Fruit fly (Drosophila melanogaster) whole organism, embryonic: ENCODE measurements around the gene Gdh.
A peak's percentile ranks its signal among the peaks of the same experiment; 100 is the strongest.

Experiments
- Atf-2 ChIP-seq: fragments of 200-800 bp; sonication (Bioruptor generic); optimal IDR thresholded peaks from 2 replicates; lab custom pipeline; 2016; ENCODE audit warnings: missing biosample characterization, missing genetic modification characterization
- CG14965 ChIP-seq: fragments of 200-800 bp; sonication (Bioruptor generic); optimal IDR thresholded peaks from 2 replicates; lab custom pipeline; 2016; ENCODE audit warnings: missing biosample characterization, missing genetic modification characterization, borderline replicate concordance
- CG15011 ChIP-seq: fragments of 200-800 bp; sonication (Bioruptor generic); optimal IDR thresholded peaks from 3 replicates; lab custom pipeline; 2018; ENCODE audit warnings: missing biosample characterization, mild to moderate bottlenecking, missing genetic modification characterization
- CG15514 ChIP-seq: fragments of 200-800 bp; sonication (Bioruptor generic); optimal IDR thresholded peaks from 3 replicates; lab custom pipeline; 2017; ENCODE audit warnings: missing biosample characterization, missing genetic modification characterization, mild to moderate bottlenecking, moderate library complexity, missing genetic modification reagents
- CG16815 ChIP-seq: fragments of 200-800 bp; sonication (Bioruptor generic); optimal IDR thresholded peaks from 3 replicates; lab custom pipeline; 2017; ENCODE audit warnings: missing biosample characterization, mild to moderate bottlenecking, missing genetic modification characterization
- CG2129 ChIP-seq: fragments of 200-800 bp; sonication (Bioruptor generic); IDR thresholded peaks from 2 replicates; pipeline ENCODE4 v1.3.6; 2022; ENCODE audit warnings: missing biosample characterization, missing genetic modification characterization; ENCODE audit not compliant: partially characterized antibody
- CG2712 ChIP-seq: fragments of 200-800 bp; optimal IDR thresholded peaks from 3 replicates; lab custom pipeline; 2019; ENCODE audit warnings: missing biosample characterization, mild to moderate bottlenecking, missing genetic modification characterization, moderate library complexity
- CG32532 ChIP-seq: fragments of 200-800 bp; sonication (Bioruptor generic); IDR thresholded peaks from 2 replicates; pipeline ENCODE4 v1.3.6; 2022; ENCODE audit warnings: missing biosample characterization, missing genetic modification characterization
- CG33213 ChIP-seq: fragments of 200-800 bp; sonication (Bioruptor generic); optimal IDR thresholded peaks from 3 replicates; lab custom pipeline; 2016; ENCODE audit warnings: missing biosample characterization, missing genetic modification characterization
- CG3726 ChIP-seq: fragments of 200-800 bp; sonication (Bioruptor generic); IDR thresholded peaks from 3 replicates; pipeline ENCODE4, ENCODE4 v1.3.6; 2022; ENCODE audit warnings: missing biosample characterization, missing genetic modification characterization
- CG4404 ChIP-seq: fragments of 200-800 bp; sonication (Bioruptor generic); IDR thresholded peaks from 2 replicates; pipeline ENCODE4 v1.3.6; 2022; ENCODE audit warnings: missing biosample characterization, missing genetic modification characterization
- CG6175 ChIP-seq: fragments of 200-800 bp; sonication (Bioruptor generic); IDR thresholded peaks from 3 replicates; pipeline ENCODE4 v1.3.6; 2022; ENCODE audit warnings: missing biosample characterization, missing genetic modification characterization
- CG6689 ChIP-seq: fragments of 200-800 bp; sonication (Bioruptor generic); IDR thresholded peaks from 2 replicates; pipeline ENCODE4 v1.3.6; 2022; ENCODE audit warnings: missing biosample characterization, missing genetic modification characterization
- CG6791 ChIP-seq: fragments of 200-800 bp; sonication (Bioruptor generic); IDR thresholded peaks from 3 replicates; pipeline ENCODE4 v1.3.6; 2022; ENCODE audit warnings: missing biosample characterization, missing genetic modification characterization; ENCODE audit not compliant: partially characterized antibody
- CG7372 ChIP-seq: fragments of 200-800 bp; sonication (Bioruptor generic); IDR thresholded peaks from 2 replicates; pipeline ENCODE4 v1.3.6; 2022; ENCODE audit warnings: missing biosample characterization, missing genetic modification characterization
- CG7556 ChIP-seq: fragments of 200-800 bp; sonication (Bioruptor generic); optimal IDR thresholded peaks from 2 replicates; lab custom pipeline; 2017; ENCODE audit warnings: missing biosample characterization, mild to moderate bottlenecking, missing genetic modification characterization
- CG7987 ChIP-seq: fragments of 200-800 bp; sonication (Bioruptor generic); optimal IDR thresholded peaks from 2 replicates; lab custom pipeline; 2018; ENCODE audit warnings: missing biosample characterization, mild to moderate bottlenecking, missing genetic modification characterization, moderate library complexity
- CG8089 ChIP-seq: fragments of 200-800 bp; sonication (Bioruptor generic); optimal IDR thresholded peaks from 3 replicates; lab custom pipeline; 2016; ENCODE audit warnings: missing biosample characterization, missing genetic modification characterization
- CG9609 ChIP-seq: fragments of 200-800 bp; sonication (Bioruptor generic); optimal IDR thresholded peaks from 3 replicates; lab custom pipeline; 2016; ENCODE audit warnings: missing biosample characterization, missing genetic modification characterization
- CrebB ChIP-seq: fragments of 200-800 bp; sonication (Bioruptor generic); optimal IDR thresholded peaks from 3 replicates; lab custom pipeline; 2018; ENCODE audit warnings: missing biosample characterization, mild to moderate bottlenecking, missing genetic modification characterization
- D ChIP-seq, 2 experiments: fragments of 200-800 bp in 1 of 2; fragments of >200 bp in 1 of 2; sonication (Bioruptor generic) in 1 of 2; optimal IDR thresholded peaks; 2 replicates in 1 of 2; 3 replicates in 1 of 2; lab custom pipeline; 2017; ENCODE audit warnings: mild to moderate bottlenecking in 1 of 2, missing biosample characterization in 1 of 2, missing genetic modification characterization in 1 of 2, missing genetic modification reagents in 1 of 2
- Drgx ChIP-seq: fragments of 200-800 bp; sonication (Bioruptor generic); IDR thresholded peaks from 2 replicates; pipeline ENCODE4 v1.3.6; 2022; ENCODE audit warnings: missing biosample characterization, missing genetic modification characterization
- Eip74EF ChIP-seq, 2 experiments: fragments of 200-800 bp in 1 of 2; fragments of >200 bp in 1 of 2; sonication (Bioruptor generic) in 1 of 2; optimal IDR thresholded peaks; 2 replicates each; lab custom pipeline; 2017 to 2019; ENCODE audit warnings: missing biosample characterization in 2 of 2, missing genetic modification characterization in 2 of 2, mild to moderate bottlenecking in 1 of 2, moderate library complexity in 1 of 2
- Hsf ChIP-seq: fragments of 200-800 bp; sonication (Bioruptor generic); optimal IDR thresholded peaks from 3 replicates; lab custom pipeline; 2016; ENCODE audit warnings: missing biosample characterization, missing genetic modification characterization
- Neu2 ChIP-seq: fragments of 200-800 bp; sonication (Bioruptor generic); optimal IDR thresholded peaks from 3 replicates; lab custom pipeline; 2016; ENCODE audit warnings: missing biosample characterization, missing genetic modification characterization, borderline replicate concordance
- NfI ChIP-seq: fragments of 200-800 bp; sonication (Bioruptor generic); optimal IDR thresholded peaks from 3 replicates; lab custom pipeline; 2018; ENCODE audit warnings: missing biosample characterization, mild to moderate bottlenecking, missing genetic modification characterization, moderate library complexity
- Pdp1 ChIP-seq, 2 experiments: fragments of 200-800 bp; sonication (Bioruptor generic); optimal IDR thresholded peaks; 3 replicates each; lab custom pipeline; 2016; ENCODE audit warnings: missing biosample characterization in 2 of 2, missing genetic modification characterization in 2 of 2, mild to moderate bottlenecking in 1 of 2, moderate library complexity in 1 of 2
- YL-1 ChIP-seq: fragments of 200-800 bp; sonication (Bioruptor generic); optimal IDR thresholded peaks from 3 replicates; lab custom pipeline; 2017; ENCODE audit warnings: missing biosample characterization, mild to moderate bottlenecking, missing genetic modification characterization
- al ChIP-seq: fragments of 200-800 bp; sonication (Bioruptor generic); IDR thresholded peaks from 2 replicates; pipeline ENCODE4 v1.3.6; 2022; ENCODE audit warnings: missing biosample characterization, missing genetic modification characterization
- bsh ChIP-seq, 2 experiments: fragments of 200-800 bp; sonication (Bioruptor generic); optimal IDR thresholded peaks; 2 replicates each; lab custom pipeline; 2017 to 2018; ENCODE audit warnings: mild to moderate bottlenecking in 2 of 2, missing biosample characterization in 2 of 2, missing genetic modification characterization in 2 of 2, moderate library complexity in 1 of 2
- chn ChIP-seq: fragments of 200-800 bp; sonication (Bioruptor generic); optimal IDR thresholded peaks from 2 replicates; lab custom pipeline; 2016; ENCODE audit warnings: missing biosample characterization, missing genetic modification characterization
- danr ChIP-seq: fragments of 200-800 bp; sonication (Bioruptor generic); IDR thresholded peaks from 2 replicates; pipeline ENCODE4 v1.3.6; 2022; ENCODE audit warnings: missing biosample characterization, missing genetic modification characterization
- dati ChIP-seq: fragments of 200-800 bp; sonication (Bioruptor generic); IDR thresholded peaks from 2 replicates; pipeline ENCODE4 v1.3.6; 2022; ENCODE audit warnings: missing biosample characterization, missing genetic modification characterization
- en ChIP-seq: fragments of 200-800 bp; sonication (Bioruptor generic); optimal IDR thresholded peaks from 2 replicates; lab custom pipeline; 2016; ENCODE audit warnings: missing biosample characterization, missing genetic modification characterization
- fd96Cb ChIP-seq: fragments of 200-800 bp; sonication (Bioruptor generic); optimal IDR thresholded peaks from 2 replicates; lab custom pipeline; 2018; ENCODE audit warnings: missing biosample characterization, mild to moderate bottlenecking, missing genetic modification characterization, moderate library complexity
- grn ChIP-seq: fragments of 200-800 bp; sonication (Bioruptor generic); optimal IDR thresholded peaks from 3 replicates; lab custom pipeline; 2017; ENCODE audit warnings: missing biosample characterization, missing genetic modification characterization
- h ChIP-seq: fragments of >200 bp; optimal IDR thresholded peaks from 2 replicates; lab custom pipeline; 2017
- jumu ChIP-seq: fragments of 200-800 bp; sonication (Bioruptor generic); optimal IDR thresholded peaks from 3 replicates; lab custom pipeline; 2016; ENCODE audit warnings: missing biosample characterization, missing genetic modification characterization
- lbe ChIP-seq: fragments of 200-800 bp; sonication (Bioruptor generic); optimal IDR thresholded peaks from 2 replicates; lab custom pipeline; 2016; ENCODE audit warnings: missing biosample characterization, mild to moderate bottlenecking, missing genetic modification characterization
- lov ChIP-seq, 2 experiments: fragments of 200-800 bp in 1 of 2; fragments of >200 bp in 1 of 2; sonication (Bioruptor generic) in 1 of 2; IDR thresholded peaks in 1 of 2; optimal IDR thresholded peaks in 1 of 2; 2 replicates in 1 of 2; 3 replicates in 1 of 2; pipeline versions ENCODE4 v1.3.6 to Lab custom; 2017 to 2022; ENCODE audit warnings: missing biosample characterization in 1 of 2, missing genetic modification characterization in 1 of 2
- pnt ChIP-seq: fragments of 200-800 bp; sonication (Bioruptor generic); optimal IDR thresholded peaks from 3 replicates; lab custom pipeline; 2016; ENCODE audit warnings: missing biosample characterization, missing genetic modification characterization
- prd ChIP-seq, 3 experiments: fragments of >200 bp in 2 of 3; fragments of 200-800 bp in 1 of 3; sonication (Bioruptor generic) in 1 of 3; optimal IDR thresholded peaks in 2 of 3; IDR thresholded peaks in 1 of 3; 2 replicates in 2 of 3; 3 replicates in 1 of 3; pipeline versions ENCODE4 v1.3.6 to Lab custom; 2017 to 2022; ENCODE audit warnings: missing biosample characterization in 1 of 3, missing genetic modification characterization in 1 of 3
- salm ChIP-seq: fragments of 200-800 bp; sonication (Bioruptor generic); optimal IDR thresholded peaks from 2 replicates; lab custom pipeline; 2018; ENCODE audit warnings: missing biosample characterization, mild to moderate bottlenecking, missing genetic modification characterization
- schlank ChIP-seq: fragments of 200-800 bp; sonication (Bioruptor generic); optimal IDR thresholded peaks from 2 replicates; lab custom pipeline; 2018; ENCODE audit warnings: missing biosample characterization, mild to moderate bottlenecking, missing genetic modification characterization
- twi ChIP-seq: fragments of 200-800 bp; optimal IDR thresholded peaks from 2 replicates; lab custom pipeline; 2019; ENCODE audit warnings: missing biosample characterization, mild to moderate bottlenecking, missing genetic modification characterization, moderate library complexity
- tx ChIP-seq: fragments of 200-800 bp; sonication (Bioruptor generic); optimal IDR thresholded peaks from 2 replicates; lab custom pipeline; 2016; ENCODE audit warnings: missing biosample characterization, missing genetic modification characterization
- zfh2 ChIP-seq: fragments of 200-800 bp; sonication (Bioruptor generic); optimal IDR thresholded peaks from 2 replicates; lab custom pipeline; 2016; ENCODE audit warnings: missing biosample characterization, missing genetic modification characterization

Gdh gene

dm6 chr3R:23921701-23922501, 21.0 kb downstream of the Gdh start (continued):
- TF ChIP-seq CG7987 (GFP tag; lab: Kevin White, UChicago) (peak; percentile 83), Pdp1 (GFP tag; optimal IDR thresholded peaks at IDR 0.05; lab: Kevin White, UChicago) (no peak), lov (optimal IDR thresholded peaks at IDR 0.05; lab: Kevin White, UChicago) (no peak), lov (GFP tag; IDR thresholded peaks at IDR 0.05; lab: Robert Waterston, UW) (peak; percentile 4; the same call in 1 of the 3 replicates), CG16815 (GFP tag; lab: Kevin White, UChicago) (no peak), CG6791 (no peak), CG15011 (no peak), fd96Cb (tag; lab: Kevin White, UChicago) (peak; percentile 53), chn (GFP tag; lab: Kevin White, UChicago) (no peak), prd (optimal IDR thresholded peaks at IDR 0.05; lab: Kevin White, UChicago) (no peak), prd (GFP tag; IDR thresholded peaks at IDR 0.05; lab: Robert Waterston, UW) (peak; percentile 32; the same call in 1 of the 3 replicates), CG15514 (GFP tag; lab: Kevin White, UChicago) (peak; percentile 26), schlank (tag; lab: Kevin White, UChicago) (peak; percentile 19), CG6689 (GFP tag; lab: Robert Waterston, UW) (peak; percentile 81), CG33213 (GFP tag; lab: Kevin White, UChicago) (no peak), grn (peak; percentile 3), h (no peak), YL-1 (GFP tag; lab: Kevin White, UChicago) (no peak), danr (GFP tag; lab: Robert Waterston, UW) (no peak), Neu2 (GFP tag; lab: Kevin White, UChicago) (no peak), Hsf (no peak), en (GFP tag; lab: Kevin White, UChicago) (no peak), CG3726 (GFP tag; lab: Robert Waterston, UW) (no peak), salm (tag; lab: Kevin White, UChicago) (no peak), dati (GFP tag; lab: Robert Waterston, UW) (no peak), al (GFP tag; lab: Robert Waterston, UW) (no peak), twi (tag; lab: Kevin White, UChicago) (peak; percentile 15), CG32532 (GFP tag; lab: Robert Waterston, UW) (peak; percentile 61; the same call in 1 of the 2 replicates), jumu (GFP tag; lab: Kevin White, UChicago) (no peak), pnt (no peak), CG7556 (GFP tag; lab: Kevin White, UChicago) (peak; percentile 25), CG9609 (GFP tag; lab: Kevin White, UChicago) (no peak), CG4404 (GFP tag; lab: Robert Waterston, UW) (no peak), CG2712 (peak; percentile 31), D (optimal IDR thresholded peaks at IDR 0.05; lab: Kevin White, UChicago) (no peak), D (GFP tag; optimal IDR thresholded peaks at IDR 0.05; lab: Kevin White, UChicago) (peak; percentile 20), lbe (peak; percentile 21), Eip74EF (GFP tag; optimal IDR thresholded peaks at IDR 0.05; lab: Kevin White, UChicago) (no peak), CG14965 (GFP tag; lab: Kevin White, UChicago) (no peak), CG8089 (GFP tag; lab: Kevin White, UChicago) (no peak), CG6175 (GFP tag; lab: Robert Waterston, UW) (no peak; the same call in 2 of the 3 replicates), bsh (GFP tag; optimal IDR thresholded peaks at IDR 0.05; lab: Kevin White, UChicago) (peak in 1 of 2 experiments; percentile 47), NfI (GFP tag; lab: Kevin White, UChicago) (peak; percentile 65), CG2129 (GFP tag; lab: Robert Waterston, UW) (no peak), Atf-2 (GFP tag; lab: Kevin White, UChicago) (no peak), CrebB (tag; lab: Kevin White, UChicago) (peak; percentile 33), tx (GFP tag; lab: Kevin White, UChicago) (no peak), Drgx (GFP tag; lab: Robert Waterston, UW) (peak; percentile 74), zfh2 (GFP tag; lab: Kevin White, UChicago) (no peak), CG7372 (GFP tag; lab: Robert Waterston, UW) (peak; percentile 11; the same call in 1 of the 2 replicates)
